Worm (Caenorhabditis elegans) whole organism, L3 larva: Measurements from ENCODE around the gene nlp-41.

ENCODE experiments used
- R02D3.7 ChIP-seq: fragments of 150-350 bp; optimal IDR thresholded peaks from 2 replicates; lab custom pipeline; 2014; ENCODE audit warnings: missing biosample characterization, missing genetic modification characterization
- ZK546.5 ChIP-seq: sonication (generic microtip); optimal IDR thresholded peaks from 2 replicates; lab custom pipeline; 2017; ENCODE audit warnings: missing biosample characterization, missing genetic modification characterization
- elt-2 ChIP-seq: sonication (generic microtip); optimal IDR thresholded peaks from 2 replicates; lab custom pipeline; 2016; ENCODE audit warnings: missing genetic modification reagents, mild to moderate bottlenecking, missing genetic modification characterization, missing compliant biosample characterization
- lin-39 ChIP-seq: fragments of 150-350 bp; optimal IDR thresholded peaks from 2 replicates; lab custom pipeline; 2018; ENCODE audit warnings: missing biosample characterization, missing genetic modification reagents, missing genetic modification characterization
- nhr-28 ChIP-seq: fragments of 150-350 bp; optimal IDR thresholded peaks from 2 replicates; lab custom pipeline; 2014; ENCODE audit warnings: missing biosample characterization, missing genetic modification characterization
- pha-4 ChIP-seq: fragments of 150-350 bp; optimal IDR thresholded peaks from 2 replicates; lab custom pipeline; 2014; ENCODE audit warnings: missing biosample characterization, missing genetic modification reagents, missing genetic modification characterization

DNA sequence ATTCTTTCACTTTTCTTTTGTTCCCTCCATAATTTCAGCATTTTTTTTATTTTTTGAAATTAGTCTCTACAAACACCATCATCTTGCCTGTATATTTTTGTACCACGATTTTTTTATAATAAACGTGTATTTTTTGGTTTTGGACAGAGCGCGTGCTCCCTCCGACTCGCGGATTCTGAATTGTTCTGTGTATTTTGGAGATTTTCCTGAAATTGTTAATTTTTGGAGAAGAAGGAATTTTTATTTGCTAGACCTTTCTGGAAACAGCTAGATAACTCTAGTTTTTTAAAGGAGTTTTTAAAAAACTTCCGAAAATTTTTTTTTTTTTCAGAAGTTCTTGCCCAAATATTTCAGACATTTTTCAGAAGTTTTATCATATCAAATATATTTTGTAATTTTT lies 25.7 kb downstream of the nlp-41 start, which contains the start of gene C01G12.13:
- no peak for TF ChIP-seq pha-4 (tag; lab: Kevin White, UChicago)
- TF ChIP-seq elt-2 (tag; lab: Kevin White, UChicago): no peak
- no peak for TF ChIP-seq lin-39 (tag; lab: Kevin White, UChicago)
- no peak for TF ChIP-seq ZK546.5 (tag; lab: Kevin White, UChicago)
- no peak for TF ChIP-seq R02D3.7
- TF ChIP-seq nhr-28 (tag; lab: Kevin White, UChicago): no peak
